Worm (Caenorhabditis elegans): ENCODE measurements around the gene sqt-1.
A peak's percentile ranks its signal among the peaks of the same experiment; 100 is the strongest.

sqt-1 gene

ce11 chrII:11377700-11378099 is 40.1 kb upstream of the sqt-1 start:
- TF ChIP-seq nfya-2 (GFP tag; IDR thresholded peaks at IDR 0.05) (no peak), lir-1 (GFP tag; conservative IDR thresholded peaks at IDR 0.05) (no peak), B0035.1 (tag; optimal IDR thresholded peaks at IDR 0.05) (no peak), mel-28 (tag; optimal IDR thresholded peaks at IDR 0.05; ENCODE audit: borderline replicate concordance) (no peak), him-1 (tag; optimal IDR thresholded peaks at IDR 0.05) (no peak), B0019.2 (GFP tag; conservative IDR thresholded peaks at IDR 0.05) (no peak), K12H6.12 (tag; optimal IDR thresholded peaks at IDR 0.05) (no peak), C06A6.2 (GFP tag; conservative IDR thresholded peaks at IDR 0.05) (no peak)

DNA sequence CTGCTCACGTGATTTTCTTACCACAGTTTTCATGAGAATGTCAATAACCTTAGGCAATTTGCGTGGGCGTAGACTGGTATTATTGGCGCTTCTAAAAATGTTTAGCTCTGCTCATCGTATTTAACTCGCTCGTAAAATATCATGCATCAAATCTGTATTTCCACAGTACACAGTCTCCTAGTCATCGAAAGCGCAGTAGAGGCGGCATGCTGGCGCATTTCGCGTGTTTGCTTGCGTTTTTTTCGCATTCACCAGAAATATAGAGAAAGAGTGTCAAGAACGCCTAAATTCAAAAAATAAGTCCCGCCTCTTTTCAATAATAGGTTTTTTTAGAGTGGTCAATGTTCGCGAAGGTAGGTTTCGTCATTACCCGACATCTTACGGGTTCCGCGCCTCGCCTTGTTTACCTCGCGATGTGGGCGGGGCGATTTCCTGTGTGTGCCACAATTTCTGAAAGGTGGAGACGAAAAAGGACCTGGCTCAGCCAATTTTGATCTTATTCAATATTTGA is 39.0 kb upstream of the sqt-1 start:
- TF ChIP-seq rpc-1 (optimal IDR thresholded peaks at IDR 0.05) = no peak
- peak; percentile 5 for TF ChIP-seq rpc-1 (tag; optimal IDR thresholded peaks at IDR 0.05)
- TF ChIP-seq chd-7 (tag; optimal IDR thresholded peaks at IDR 0.05) = peak; percentile 84
- TF ChIP-seq hmg-1.2 (GFP tag; IDR thresholded peaks at IDR 0.05) = peak; percentile 85
- TF ChIP-seq nfyb-1 (GFP tag; IDR thresholded peaks at IDR 0.05) = peak; percentile 90
- TF ChIP-seq tlf-1 (GFP tag; optimal IDR thresholded peaks at IDR 0.05) = peak; percentile 87
- no peak for TF ChIP-seq nhr-179 (tag; optimal IDR thresholded peaks at IDR 0.05)
- peak; percentile 92 for TF ChIP-seq lin-26 (GFP tag; IDR thresholded peaks at IDR 0.05)
- TF ChIP-seq sptf-2 (GFP tag; optimal IDR thresholded peaks at IDR 0.05) = peak; percentile 51
- TF ChIP-seq tbx-9 (tag; optimal IDR thresholded peaks at IDR 0.05; ENCODE audit: borderline replicate concordance) = peak; percentile 66
- TF ChIP-seq F52B5.7 (tag; optimal IDR thresholded peaks at IDR 0.05) = peak; percentile 88
- no peak for TF ChIP-seq ccch-3 (GFP tag; optimal IDR thresholded peaks at IDR 0.05)
- peak; percentile 84 for TF ChIP-seq athp-1 (tag; optimal IDR thresholded peaks at IDR 0.05)
- TF ChIP-seq lin-35 (GFP tag; optimal IDR thresholded peaks at IDR 0.05) = peak in 1 of 3 experiments; percentile 51
- peak; percentile 70 for TF ChIP-seq nhr-90 (tag; optimal IDR thresholded peaks at IDR 0.05)
- TF ChIP-seq him-1 (tag; optimal IDR thresholded peaks at IDR 0.05) = peak; percentile 94
- TF ChIP-seq nhr-80 (tag; optimal IDR thresholded peaks at IDR 0.05) = peak; percentile 44
- TF ChIP-seq ets-4 (GFP tag; optimal IDR thresholded peaks at IDR 0.05) = no peak
- no peak for TF ChIP-seq madf-10 (tag; optimal IDR thresholded peaks at IDR 0.05)
- TF ChIP-seq hrde-1 (tag; optimal IDR thresholded peaks at IDR 0.05; ENCODE audit: borderline replicate concordance) = peak; percentile 95
- TF ChIP-seq aptf-2 (GFP tag; conservative IDR thresholded peaks at IDR 0.05) = no peak
- TF ChIP-seq lag-1 (GFP tag; IDR thresholded peaks at IDR 0.05) = 0 out of 2 replicates have a peak, but pooled peaks have one; percentile 30
- TF ChIP-seq ceh-27 (GFP tag; optimal IDR thresholded peaks at IDR 0.05) = peak; percentile 57
- no peak for TF ChIP-seq bed-2 (GFP tag; IDR thresholded peaks at IDR 0.05)
- TF ChIP-seq T26A5.8 (tag; optimal IDR thresholded peaks at IDR 0.05) = peak; percentile 87
- 0 out of 2 replicates have a peak, but pooled peaks have one; percentile 54 for TF ChIP-seq C06A6.2 (GFP tag; conservative IDR thresholded peaks at IDR 0.05)
- 0 out of 2 replicates have a peak, but pooled peaks have one; percentile 19 for TF ChIP-seq F37B4.10 (GFP tag; IDR thresholded peaks at IDR 0.05)
- TF ChIP-seq egl-44 (GFP tag; IDR thresholded peaks at IDR 0.05) = no peak; the same call in 1 of the 2 replicates
- peak; percentile 86 for TF ChIP-seq unc-130 (GFP tag; optimal IDR thresholded peaks at IDR 0.05)
- TF ChIP-seq F39B2.1 (GFP tag; IDR thresholded peaks at IDR 0.05) = no peak
- 0 out of 2 replicates have a peak, but pooled peaks have one; percentile 75 for TF ChIP-seq bed-1 (GFP tag; IDR thresholded peaks at IDR 0.05)
- TF ChIP-seq egrh-3 (GFP tag; IDR thresholded peaks at IDR 0.05) = peak; percentile 43; the same call in 1 of the 2 replicates
- TF ChIP-seq ztf-26 (tag; optimal IDR thresholded peaks at IDR 0.05) = peak; percentile 64
- TF ChIP-seq attf-5 (GFP tag; optimal IDR thresholded peaks at IDR 0.05) = peak; percentile 52
- TF ChIP-seq unc-62 (GFP tag; optimal IDR thresholded peaks at IDR 0.05) = no peak
- TF ChIP-seq rec-8 (tag; optimal IDR thresholded peaks at IDR 0.05) = peak; percentile 46 to 81
- TF ChIP-seq Y95B8A.8 (GFP tag; IDR thresholded peaks at IDR 0.05) = peak; percentile 94
- peak; percentile 87; the same call in 1 of the 2 replicates for TF ChIP-seq Y56A3A.18 (GFP tag; IDR thresholded peaks at IDR 0.05)
- TF ChIP-seq lsy-27 (tag; optimal IDR thresholded peaks at IDR 0.05; ENCODE audit: borderline replicate concordance, insufficient read depth) = no peak
- TF ChIP-seq ceh-40 (GFP tag; IDR thresholded peaks at IDR 0.05) = 0 out of 2 replicates have a peak, but pooled peaks have one; percentile 36
- TF ChIP-seq fkh-3 (tag; optimal IDR thresholded peaks at IDR 0.05) = peak; percentile 91

Measured in whole organism, young adult.